Fruit fly (Drosophila melanogaster): Measurements from ENCODE around the gene gny.

dm6 chr2L:10381890-10382450 is 2.1 kb downstream of the gny start, which contains the start of gene CG5096:
- TF ChIP-seq Jra (GFP tag; optimal IDR thresholded peaks at IDR 0.05) (peak; percentile 31), Rel (GFP tag; optimal IDR thresholded peaks at IDR 0.05) (no peak), Rel (tag; optimal IDR thresholded peaks at IDR 0.05) (peak; percentile 96), N (GFP tag; optimal IDR thresholded peaks at IDR 0.05) (no peak), sv (GFP tag; optimal IDR thresholded peaks at IDR 0.05) (peak; percentile 77), Hr83 (GFP tag; optimal IDR thresholded peaks at IDR 0.05; ENCODE audit: poor library complexity, severe bottlenecking) (no peak), HLH106 (tag; optimal IDR thresholded peaks at IDR 0.05) (peak; percentile 74), dl (GFP tag; optimal IDR thresholded peaks at IDR 0.05; ENCODE audit: insufficient read depth in 1 of 2, partially characterized antibody in 2 of 2) (no peak), rgr (GFP tag; optimal IDR thresholded peaks at IDR 0.05) (peak; percentile 85), fru (GFP tag; optimal IDR thresholded peaks at IDR 0.05) (peak; percentile 90), CrebA (GFP tag; optimal IDR thresholded peaks at IDR 0.05; ENCODE audit: borderline replicate concordance) (no peak), psq (GFP tag; optimal IDR thresholded peaks at IDR 0.05) (peak; percentile 59)

Measured in whole organism, wandering third instar larva.